Fruit fly (Drosophila melanogaster): ENCODE data around the gene Taf4.

dm6 chr3L:16170006-16170405 lies 57.0 kb downstream of the Taf4 start, which contains the start of gene CG33796:
- TF ChIP-seq CG8388 (GFP tag; optimal IDR thresholded peaks at IDR 0.05): no peak
- TF ChIP-seq tup (GFP tag; optimal IDR thresholded peaks at IDR 0.05): no peak
- no peak for TF ChIP-seq CG34422 (GFP tag; IDR thresholded peaks at IDR 0.05)
- TF ChIP-seq HLHmδ (GFP tag; optimal IDR thresholded peaks at IDR 0.05): no peak
- TF ChIP-seq CG8290 (GFP tag; optimal IDR thresholded peaks at IDR 0.05): no peak
- TF ChIP-seq CG8290 (tag; optimal IDR thresholded peaks at IDR 0.05): no peak
- no peak for TF ChIP-seq Hr39 (optimal IDR thresholded peaks at IDR 0.05)
- TF ChIP-seq Sry-δ (GFP tag; optimal IDR thresholded peaks at IDR 0.05): no peak
- no peak for TF ChIP-seq CG12942 (GFP tag; optimal IDR thresholded peaks at IDR 0.05)

Measured in whole organism, embryonic.